Worm (Caenorhabditis elegans) whole organism, L2 larva: Measurements from ENCODE around the gene Y69E1A.1.

Experiments
- C34F6.9 ChIP-seq: fragments of 150-350 bp; optimal IDR thresholded peaks from 2 replicates; lab custom pipeline; 2014; ENCODE audit warnings: missing biosample characterization, missing genetic modification characterization
- F13H6.1 ChIP-seq: sonication (generic microtip); optimal IDR thresholded peaks from 2 replicates; lab custom pipeline; 2016; ENCODE audit warnings: missing genetic modification characterization, missing compliant biosample characterization
- R02D3.7 ChIP-seq: fragments of 150-350 bp; optimal IDR thresholded peaks from 2 replicates; lab custom pipeline; 2014; ENCODE audit warnings: missing biosample characterization, missing genetic modification characterization
- Y55F3AM.14 ChIP-seq: fragments of 200-800 bp; sonication (Bioruptor generic); optimal IDR thresholded peaks from 2 replicates; lab custom pipeline; 2018; ENCODE audit warnings: mild to moderate bottlenecking, missing genetic modification characterization, missing compliant biosample characterization
- ZK546.5 ChIP-seq: sonication (generic microtip); optimal IDR thresholded peaks from 2 replicates; lab custom pipeline; 2017; ENCODE audit warnings: missing biosample characterization, missing genetic modification characterization
- alr-1 ChIP-seq: fragments of 150-350 bp; optimal IDR thresholded peaks from 2 replicates; lab custom pipeline; 2014; ENCODE audit warnings: missing biosample characterization, missing genetic modification characterization
- aly-2 ChIP-seq: fragments of 150-350 bp; optimal IDR thresholded peaks from 2 replicates; lab custom pipeline; 2014; ENCODE audit warnings: missing biosample characterization, missing genetic modification characterization
- ama-1 ChIP-seq: fragments of 150-350 bp; optimal IDR thresholded peaks from 2 replicates; lab custom pipeline; 2018; ENCODE audit warnings: inconsistent platforms
- blmp-1 ChIP-seq: sonication (generic microtip); optimal IDR thresholded peaks from 2 replicates; lab custom pipeline; 2017; ENCODE audit warnings: missing genetic modification characterization, mild to moderate bottlenecking, missing compliant biosample characterization, antibody characterized with exemption, moderate library complexity; ENCODE audit not compliant: insufficient read depth
- ceh-16 ChIP-seq: fragments of 150-350 bp; optimal IDR thresholded peaks from 2 replicates; lab custom pipeline; 2014; ENCODE audit warnings: missing biosample characterization, missing genetic modification characterization
- ceh-82 ChIP-seq: fragments of 150-350 bp; optimal IDR thresholded peaks from 2 replicates; lab custom pipeline; 2014; ENCODE audit warnings: missing biosample characterization, missing genetic modification characterization
- crh-2 ChIP-seq: sonication (generic microtip); optimal IDR thresholded peaks from 2 replicates; lab custom pipeline; 2017; ENCODE audit warnings: missing biosample characterization, missing genetic modification characterization
- dmd-4 ChIP-seq: sonication (generic microtip); optimal IDR thresholded peaks from 2 replicates; lab custom pipeline; 2017; ENCODE audit warnings: missing biosample characterization, missing genetic modification characterization
- egl-27 ChIP-seq: sonication (generic microtip); optimal IDR thresholded peaks from 3 replicates; lab custom pipeline; 2017; ENCODE audit warnings: missing biosample characterization, missing genetic modification reagents, missing genetic modification characterization
- elt-1 ChIP-seq: fragments of 150-350 bp; optimal IDR thresholded peaks from 2 replicates; lab custom pipeline; 2014; ENCODE audit warnings: missing biosample characterization, missing genetic modification characterization
- elt-3 ChIP-seq: sonication (generic microtip); optimal IDR thresholded peaks from 2 replicates; lab custom pipeline; 2017; ENCODE audit warnings: missing biosample characterization, missing genetic modification characterization
- fos-1 ChIP-seq: fragments of 150-350 bp; optimal IDR thresholded peaks from 2 replicates; lab custom pipeline; 2014; ENCODE audit warnings: missing biosample characterization, missing genetic modification characterization
- gmeb-1 ChIP-seq: fragments of 150-350 bp; optimal IDR thresholded peaks from 2 replicates; lab custom pipeline; 2014; ENCODE audit warnings: missing biosample characterization, missing genetic modification characterization
- lin-11 ChIP-seq: fragments of 150-350 bp; sonication (generic microtip); optimal IDR thresholded peaks from 2 replicates; lab custom pipeline; 2014; ENCODE audit warnings: missing biosample characterization, missing genetic modification characterization, inconsistent platforms, mixed read lengths
- lin-13 ChIP-seq: fragments of 150-350 bp; optimal IDR thresholded peaks from 2 replicates; lab custom pipeline; 2014; ENCODE audit warnings: missing biosample characterization, missing genetic modification reagents, missing genetic modification characterization
- lin-39 ChIP-seq: fragments of 150-350 bp; optimal IDR thresholded peaks from 2 replicates; lab custom pipeline; 2014; ENCODE audit warnings: missing biosample characterization, missing genetic modification reagents, missing genetic modification characterization
- lsy-2 ChIP-seq, 2 experiments: fragments of 150-350 bp in 1 of 2; sonication (generic microtip) in 1 of 2; optimal IDR thresholded peaks; 2 replicates each; lab custom pipeline; 2014 to 2017; ENCODE audit warnings: missing biosample characterization in 2 of 2, missing genetic modification characterization in 2 of 2
- mab-5 ChIP-seq: fragments of 150-350 bp; optimal IDR thresholded peaks from 2 replicates; lab custom pipeline; 2014; ENCODE audit warnings: missing biosample characterization, missing genetic modification characterization
- mbf-1 ChIP-seq: sonication (generic microtip); optimal IDR thresholded peaks from 2 replicates; lab custom pipeline; 2017; ENCODE audit warnings: missing biosample characterization, missing genetic modification characterization
- mdl-1 ChIP-seq, 2 experiments: fragments of 150-350 bp in 1 of 2; sonication (generic microtip) in 1 of 2; optimal IDR thresholded peaks; 2 replicates each; lab custom pipeline; 2017; ENCODE audit warnings: missing biosample characterization in 2 of 2, missing genetic modification characterization in 2 of 2
- nhr-10 ChIP-seq: sonication (generic microtip); optimal IDR thresholded peaks from 2 replicates; lab custom pipeline; 2017; ENCODE audit warnings: missing biosample characterization, missing genetic modification characterization
- nhr-11 ChIP-seq: fragments of 150-350 bp; optimal IDR thresholded peaks from 2 replicates; lab custom pipeline; 2014; ENCODE audit warnings: missing biosample characterization, missing genetic modification characterization
- nhr-12 ChIP-seq: fragments of 150-350 bp; optimal IDR thresholded peaks from 2 replicates; lab custom pipeline; 2014; ENCODE audit warnings: missing biosample characterization, missing genetic modification characterization
- nhr-129 ChIP-seq: fragments of 150-350 bp; optimal IDR thresholded peaks from 2 replicates; lab custom pipeline; 2014; ENCODE audit warnings: missing biosample characterization, missing genetic modification characterization
- nhr-21 ChIP-seq: fragments of 150-350 bp; optimal IDR thresholded peaks from 2 replicates; lab custom pipeline; 2014; ENCODE audit warnings: missing biosample characterization, missing genetic modification characterization
- nhr-23 ChIP-seq: fragments of 150-350 bp; optimal IDR thresholded peaks from 2 replicates; lab custom pipeline; 2014; ENCODE audit warnings: missing biosample characterization, missing genetic modification reagents, missing genetic modification characterization
- nhr-237 ChIP-seq: fragments of 150-350 bp; optimal IDR thresholded peaks from 2 replicates; lab custom pipeline; 2014; ENCODE audit warnings: missing biosample characterization, missing genetic modification characterization
- nhr-25 ChIP-seq: fragments of 150-350 bp; sonication (generic microtip); optimal IDR thresholded peaks from 3 replicates; lab custom pipeline; 2014; ENCODE audit warnings: missing biosample characterization, missing genetic modification characterization
- nhr-6 ChIP-seq: fragments of 150-350 bp; optimal IDR thresholded peaks from 2 replicates; lab custom pipeline; 2014; ENCODE audit warnings: missing biosample characterization, missing genetic modification characterization
- nhr-77 ChIP-seq: fragments of 150-350 bp; optimal IDR thresholded peaks from 2 replicates; lab custom pipeline; 2014; ENCODE audit warnings: missing biosample characterization, missing genetic modification characterization
- peb-1 ChIP-seq: fragments of 150-350 bp; optimal IDR thresholded peaks from 2 replicates; lab custom pipeline; 2014; ENCODE audit warnings: missing biosample characterization, missing genetic modification characterization
- sem-4 ChIP-seq: fragments of 150-350 bp; optimal IDR thresholded peaks from 2 replicates; lab custom pipeline; 2014; ENCODE audit warnings: missing biosample characterization, missing genetic modification reagents, missing genetic modification characterization
- skn-1 ChIP-seq: sonication (generic microtip); optimal IDR thresholded peaks from 2 replicates; lab custom pipeline; 2017; ENCODE audit warnings: missing biosample characterization, missing genetic modification characterization
- sma-3 ChIP-seq: sonication (generic microtip); optimal IDR thresholded peaks from 2 replicates; lab custom pipeline; 2016; ENCODE audit warnings: missing genetic modification reagents, missing genetic modification characterization, missing compliant biosample characterization
- sma-9 ChIP-seq, 2 experiments: fragments of 150-350 bp in 1 of 2; sonication (generic microtip) in 1 of 2; optimal IDR thresholded peaks; 2 replicates each; lab custom pipeline; 2014 to 2016; ENCODE audit warnings: missing genetic modification characterization in 2 of 2, mild to moderate bottlenecking in 1 of 2, missing biosample characterization in 1 of 2, missing compliant biosample characterization in 1 of 2, missing genetic modification reagents in 1 of 2, moderate library complexity in 1 of 2
- snpc-4 ChIP-seq: fragments of 150-350 bp; optimal IDR thresholded peaks from 2 replicates; lab custom pipeline; 2014; ENCODE audit warnings: missing biosample characterization, missing genetic modification characterization
- unc-39 ChIP-seq: fragments of 150-350 bp; optimal IDR thresholded peaks from 2 replicates; lab custom pipeline; 2014; ENCODE audit warnings: missing biosample characterization, missing genetic modification characterization
- unc-55 ChIP-seq: fragments of 150-350 bp; sonication (generic microtip); optimal IDR thresholded peaks from 3 replicates; lab custom pipeline; 2014; ENCODE audit warnings: missing biosample characterization, missing genetic modification reagents, missing genetic modification characterization
- unc-62 ChIP-seq: fragments of 150-350 bp; optimal IDR thresholded peaks from 2 replicates; lab custom pipeline; 2014; ENCODE audit warnings: missing biosample characterization, missing genetic modification reagents, missing genetic modification characterization
- zag-1 ChIP-seq: fragments of 150-350 bp; optimal IDR thresholded peaks from 2 replicates; lab custom pipeline; 2014; ENCODE audit warnings: missing biosample characterization, missing genetic modification characterization
- ztf-1 ChIP-seq: fragments of 200-800 bp; sonication (Bioruptor generic); conservative IDR thresholded peaks from 2 replicates; pipeline ENCODE4 v1.3.6; 2022; ENCODE audit warnings: missing genetic modification characterization, missing compliant biosample characterization
- ztf-11 ChIP-seq: sonication (generic microtip); optimal IDR thresholded peaks from 2 replicates; lab custom pipeline; 2017; ENCODE audit warnings: missing biosample characterization, missing genetic modification characterization
- ztf-4 ChIP-seq: fragments of 150-350 bp; optimal IDR thresholded peaks from 2 replicates; lab custom pipeline; 2014; ENCODE audit warnings: missing biosample characterization, missing genetic modification characterization

Gene Y69E1A.1

DNA sequence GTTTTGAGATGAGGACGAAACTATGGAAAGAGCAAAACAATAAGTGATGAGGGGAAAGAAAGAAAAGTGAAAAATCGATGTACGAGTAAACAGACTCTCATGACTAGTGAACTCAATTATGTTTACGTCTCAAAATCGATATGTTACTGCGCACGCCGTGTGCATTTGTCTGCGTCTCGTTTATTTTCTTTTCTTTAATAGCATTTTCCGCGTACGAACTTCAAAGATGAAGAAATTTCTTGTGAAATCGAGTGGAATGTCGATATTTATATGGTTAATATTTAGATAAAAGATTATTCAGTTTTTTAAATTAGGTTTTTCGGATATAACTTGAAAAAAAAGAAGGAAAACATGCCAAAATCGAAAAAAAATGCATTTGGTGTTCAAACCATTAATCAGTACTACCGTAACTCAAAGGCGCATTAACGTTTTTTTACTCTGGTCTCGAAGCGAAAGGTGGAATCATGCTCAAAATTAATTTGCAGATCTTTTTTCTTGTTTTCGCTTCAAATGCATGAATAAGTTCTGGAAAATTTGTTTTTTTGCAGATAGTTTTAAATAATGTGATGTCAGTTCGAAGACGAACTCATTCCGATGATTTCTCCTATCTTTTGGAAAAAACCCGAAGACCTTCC lies 11.7 kb downstream of the Y69E1A.1 start, which contains the start of gene fic-1 (continued):
- peak; percentile 33 for TF ChIP-seq sem-4
- peak; percentile 56 for TF ChIP-seq nhr-6
- TF ChIP-seq ceh-82 (tag; lab: Kevin White, UChicago): no peak
- no peak for TF ChIP-seq dmd-4 (tag; lab: Kevin White, UChicago)

ce11 chrIV:10935853-10936491 lies 12.7 kb downstream of the Y69E1A.1 start, which contains the start of gene lgg-2:
TSS of gene lgg-2 (minus strand) at chrIV:10935903.
- peak; percentile 97 for TF ChIP-seq egl-27 (tag; lab: Kevin White, UChicago)
- TF ChIP-seq Y55F3AM.14 (GFP tag; lab: Kevin White, UChicago): peak; percentile 94
- peak; percentile 98 for TF ChIP-seq crh-2 (tag; lab: Kevin White, UChicago)
- peak; percentile 98 for TF ChIP-seq sma-3
- TF ChIP-seq ztf-11 (tag; lab: Kevin White, UChicago): peak; percentile 4
- peak; percentile 70 for TF ChIP-seq nhr-10 (tag; lab: Kevin White, UChicago)
- TF ChIP-seq nhr-237 (tag; lab: Kevin White, UChicago): no peak
- no peak for TF ChIP-seq elt-3 (tag; lab: Kevin White, UChicago)
- no peak for TF ChIP-seq nhr-23 (tag; lab: Kevin White, UChicago)
- TF ChIP-seq gmeb-1 (tag; lab: Kevin White, UChicago): peak; percentile 88
- no peak for TF ChIP-seq nhr-11
- TF ChIP-seq peb-1 (tag; lab: Kevin White, UChicago): no peak
- TF ChIP-seq snpc-4: peak; percentile 89
- TF ChIP-seq lin-13 (GFP tag; lab: Kevin White, UChicago): peak; percentile 87
- TF ChIP-seq unc-62 (GFP tag; lab: Kevin White, UChicago): peak; percentile 93
- TF ChIP-seq mab-5 (tag; lab: Kevin White, UChicago): peak; percentile 92
- peak; percentile 75 to 95 for TF ChIP-seq lsy-2 (tag; optimal IDR thresholded peaks at IDR 0.05; lab: Kevin White, UChicago)
- peak; percentile 38 for TF ChIP-seq nhr-12
- TF ChIP-seq R02D3.7 (tag; lab: Kevin White, UChicago): no peak
- peak; percentile 99 for TF ChIP-seq C34F6.9 (tag; lab: Kevin White, UChicago)
- TF ChIP-seq ama-1 (lab: Kevin White, UChicago): no peak
- peak; percentile 53 for TF ChIP-seq lin-39 (tag; lab: Kevin White, UChicago)
- peak; percentile 97 for TF ChIP-seq fos-1 (tag; lab: Kevin White, UChicago)
- TF ChIP-seq elt-1: no peak
- TF ChIP-seq blmp-1: peak; percentile 99
- peak; percentile 82 for TF ChIP-seq lin-11
- peak; percentile 98 for TF ChIP-seq nhr-129 (tag; lab: Kevin White, UChicago)
- no peak for TF ChIP-seq aly-2
- TF ChIP-seq zag-1 (tag; lab: Kevin White, UChicago): peak; percentile 78
- TF ChIP-seq nhr-25: peak; percentile 98
- no peak for TF ChIP-seq dmd-4 (tag; lab: Kevin White, UChicago)
- peak; percentile 94 for TF ChIP-seq sem-4
- TF ChIP-seq nhr-77 (tag; lab: Kevin White, UChicago): no peak
- peak; percentile 56 for TF ChIP-seq alr-1 (tag; lab: Kevin White, UChicago)
- TF ChIP-seq nhr-6: peak; percentile 98
- peak; percentile 98 for TF ChIP-seq F13H6.1 (tag; lab: Kevin White, UChicago)
- no peak for TF ChIP-seq ztf-1 (GFP tag; lab: Robert Waterston, UW)
- TF ChIP-seq ceh-16 (tag; lab: Kevin White, UChicago): peak; percentile 57
- TF ChIP-seq unc-55: peak; percentile 80
- TF ChIP-seq nhr-21 (tag; lab: Kevin White, UChicago): peak; percentile 98
- TF ChIP-seq ztf-4: peak; percentile 97
- no peak for TF ChIP-seq unc-39 (tag; lab: Kevin White, UChicago)
- TF ChIP-seq mbf-1 (tag; lab: Kevin White, UChicago): no peak
- TF ChIP-seq ceh-82 (tag; lab: Kevin White, UChicago): peak; percentile 21
- peak; percentile 52 for TF ChIP-seq skn-1 (tag; lab: Kevin White, UChicago)
- TF ChIP-seq mdl-1 (tag; optimal IDR thresholded peaks at IDR 0.05; lab: Kevin White, UChicago): peak; percentile 79 to 97
- TF ChIP-seq sma-9 (GFP tag; optimal IDR thresholded peaks at IDR 0.05; lab: Kevin White, UChicago): peak; percentile 99
- TF ChIP-seq sma-9 (tag; optimal IDR thresholded peaks at IDR 0.05; lab: Kevin White, UChicago): no peak
- TF ChIP-seq ZK546.5 (tag; lab: Kevin White, UChicago): no peak
